Worm (Caenorhabditis elegans) whole organism, young adult: Measurements from ENCODE around the gene F28C6.8.

Source experiments
- T26A5.8 ChIP-seq: sonication (generic microtip); optimal IDR thresholded peaks from 2 replicates; lab custom pipeline; 2016; ENCODE audit warnings: missing genetic modification characterization, missing compliant biosample characterization
- Y53F4B.3 ChIP-seq: fragments of 200-800 bp; sonication (Bioruptor generic); IDR thresholded peaks from 2 replicates; pipeline ENCODE4 v1.3.6; 2022; ENCODE audit warnings: missing genetic modification reagents, missing genetic modification characterization, missing compliant biosample characterization
- ZK185.1 ChIP-seq: sonication (generic microtip); optimal IDR thresholded peaks from 2 replicates; lab custom pipeline; 2016; ENCODE audit warnings: mild to moderate bottlenecking, missing genetic modification characterization, missing compliant biosample characterization; ENCODE audit not compliant: poor library complexity, severe bottlenecking
- ama-1 ChIP-seq, 3 experiments: fragments of 150-350 bp in 1 of 3; sonication (generic microtip) in 2 of 3; optimal IDR thresholded peaks; 2 replicates each; lab custom pipeline; 2014 to 2018; ENCODE audit warnings: missing biosample characterization in 2 of 3, missing genetic modification characterization in 2 of 3, missing genetic modification reagents in 2 of 3
- ceh-40 ChIP-seq: fragments of 200-800 bp; sonication (Bioruptor generic); IDR thresholded peaks from 2 replicates; pipeline ENCODE4 v1.3.6; 2022; ENCODE audit warnings: missing genetic modification characterization, missing compliant biosample characterization
- dpl-1 ChIP-seq: fragments of 150-350 bp; optimal IDR thresholded peaks from 2 replicates; lab custom pipeline; 2014; ENCODE audit warnings: missing biosample characterization, missing genetic modification reagents, missing genetic modification characterization
- gei-17 ChIP-seq: fragments of 200-800 bp; sonication (Bioruptor generic); optimal IDR thresholded peaks from 2 replicates; lab custom pipeline; 2018; ENCODE audit warnings: mild to moderate bottlenecking, missing genetic modification characterization, missing compliant biosample characterization
- madf-10 ChIP-seq: sonication (generic microtip); optimal IDR thresholded peaks from 2 replicates; lab custom pipeline; 2016; ENCODE audit warnings: mild to moderate bottlenecking, missing genetic modification characterization, missing compliant biosample characterization
- madf-6 ChIP-seq: fragments of 200-800 bp; sonication (Bioruptor generic); IDR thresholded peaks from 2 replicates; pipeline ENCODE4 v1.3.6; 2022; ENCODE audit warnings: missing genetic modification reagents, missing genetic modification characterization, missing compliant biosample characterization
- madf-8 ChIP-seq: fragments of 200-800 bp; sonication (Bioruptor generic); conservative IDR thresholded peaks from 2 replicates; pipeline ENCODE4 v1.3.6; 2022; ENCODE audit warnings: missing genetic modification reagents, missing genetic modification characterization, missing compliant biosample characterization
- mel-28 ChIP-seq: sonication (generic microtip); optimal IDR thresholded peaks from 2 replicates; lab custom pipeline; 2016; ENCODE audit warnings: borderline replicate concordance, mild to moderate bottlenecking, missing genetic modification characterization, missing compliant biosample characterization
- mxl-1 ChIP-seq: sonication (generic microtip); optimal IDR thresholded peaks from 2 replicates; lab custom pipeline; 2016; ENCODE audit warnings: missing genetic modification characterization, missing compliant biosample characterization
- snpc-1.3 ChIP-seq: sonication (generic microtip); optimal IDR thresholded peaks from 2 replicates; lab custom pipeline; 2017; ENCODE audit warnings: missing genetic modification characterization, mild to moderate bottlenecking, missing compliant biosample characterization, antibody characterized with exemption, moderate library complexity, missing genotype, missing genetic modification reagents; ENCODE audit not compliant: insufficient read depth

DNA sequence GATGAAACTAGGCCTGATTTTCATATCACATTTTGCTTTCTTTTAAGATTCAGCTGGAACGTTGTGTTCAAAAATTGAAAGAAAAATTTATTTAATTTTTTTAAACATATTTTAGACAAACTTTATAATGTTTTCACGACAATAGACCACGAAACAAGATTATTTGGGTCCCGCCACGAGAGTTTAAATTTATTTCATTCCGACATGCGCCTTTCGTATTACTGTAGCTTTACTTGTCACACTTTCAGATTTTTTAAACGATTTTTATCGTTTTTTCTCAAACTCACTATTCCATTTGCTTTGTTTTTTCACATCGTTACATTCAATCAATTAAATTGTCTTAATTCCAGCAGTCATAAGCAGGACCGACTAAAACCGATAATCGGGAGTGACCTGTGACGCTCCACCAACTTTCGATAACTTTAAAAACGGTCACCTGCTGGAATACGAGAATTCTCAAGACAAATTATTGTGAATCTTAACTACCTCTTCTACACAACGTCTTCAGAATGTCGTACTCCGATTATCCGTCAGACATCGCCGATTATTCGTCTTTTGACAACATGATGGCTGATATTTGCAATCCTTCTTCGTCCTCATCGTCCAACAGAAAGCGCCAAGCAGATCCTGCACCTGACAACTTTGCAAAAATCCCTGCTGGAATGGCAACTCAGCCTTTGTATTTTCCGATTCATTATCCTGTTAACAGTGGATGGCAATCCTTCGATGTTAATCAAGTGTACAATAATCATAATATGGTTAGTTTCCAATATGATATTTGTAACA is 12.6 kb upstream of the F28C6.8 start, which contains the start of gene aptf-3:
- TF ChIP-seq mel-28 (tag; lab: Kevin White, UChicago) (no peak), Y53F4B.3 (GFP tag; lab: Robert Waterston, UW) (no peak), T26A5.8 (tag; lab: Kevin White, UChicago) (no peak), madf-6 (GFP tag; lab: Robert Waterston, UW) (no peak), dpl-1 (GFP tag; lab: Kevin White, UChicago) (no peak), madf-8 (GFP tag; lab: Robert Waterston, UW) (no peak), madf-10 (tag; lab: Kevin White, UChicago) (no peak), snpc-1.3 (tag; lab: Kevin White, UChicago) (no peak), ama-1 (optimal IDR thresholded peaks at IDR 0.05; lab: Kevin White, UChicago) (no peak), ama-1 (GFP tag; optimal IDR thresholded peaks at IDR 0.05; lab: Kevin White, UChicago) (no peak), mxl-1 (tag; lab: Kevin White, UChicago) (no peak), ZK185.1 (tag; lab: Kevin White, UChicago) (no peak), ceh-40 (GFP tag; lab: Robert Waterston, UW) (no peak), gei-17 (GFP tag; lab: Kevin White, UChicago) (no peak)
